Fruit fly (Drosophila melanogaster) whole organism, embryonic: Measurements from ENCODE around the gene Atx-1.
A peak's percentile ranks its signal among the peaks of the same experiment; 100 is the strongest.

ENCODE experiments used
- Awh ChIP-seq: fragments of 200-800 bp; sonication (Bioruptor generic); IDR thresholded peaks from 2 replicates; pipeline ENCODE4, ENCODE4 v1.3.6; 2022; ENCODE audit warnings: missing biosample characterization, missing genetic modification characterization
- C15 ChIP-seq: fragments of 200-800 bp; sonication (Bioruptor generic); IDR thresholded peaks from 3 replicates; pipeline ENCODE4 v1.3.6; 2022; ENCODE audit warnings: missing biosample characterization, missing genetic modification characterization
- CG1024 ChIP-seq: fragments of 200-800 bp; sonication (Bioruptor generic); IDR thresholded peaks from 2 replicates; pipeline ENCODE4 v1.3.6; 2022; ENCODE audit warnings: missing biosample characterization, missing genetic modification characterization
- CG10654 ChIP-seq: fragments of 200-800 bp; sonication (Bioruptor generic); optimal IDR thresholded peaks from 2 replicates; lab custom pipeline; 2016; ENCODE audit warnings: missing biosample characterization, missing genetic modification characterization
- CG12236 ChIP-seq: fragments of 200-800 bp; sonication (Bioruptor generic); optimal IDR thresholded peaks from 2 replicates; lab custom pipeline; 2016; ENCODE audit warnings: missing biosample characterization, missing genetic modification characterization
- CG12299 ChIP-seq: fragments of 200-800 bp; sonication (Bioruptor generic); optimal IDR thresholded peaks from 2 replicates; lab custom pipeline; 2018; ENCODE audit warnings: missing biosample characterization, mild to moderate bottlenecking, missing genetic modification characterization
- CG12659 ChIP-seq: fragments of 200-800 bp; sonication (Bioruptor generic); optimal IDR thresholded peaks from 3 replicates; lab custom pipeline; 2017; ENCODE audit warnings: mild to moderate bottlenecking, missing biosample characterization, missing genetic modification reagents, missing genetic modification characterization
- CG13775 ChIP-seq: fragments of 200-800 bp; sonication (Bioruptor generic); optimal IDR thresholded peaks from 3 replicates; lab custom pipeline; 2017; ENCODE audit warnings: missing biosample characterization, mild to moderate bottlenecking, missing genetic modification characterization
- CG15073 ChIP-seq: fragments of 200-800 bp; sonication (Bioruptor generic); optimal IDR thresholded peaks from 2 replicates; lab custom pipeline; 2016; ENCODE audit warnings: missing biosample characterization, missing genetic modification characterization
- CG15269 ChIP-seq: fragments of 200-800 bp; sonication (Bioruptor generic); optimal IDR thresholded peaks from 2 replicates; lab custom pipeline; 2018; ENCODE audit warnings: missing biosample characterization, mild to moderate bottlenecking, missing genetic modification characterization, moderate library complexity
- CG16779 ChIP-seq: fragments of 200-800 bp; sonication (Bioruptor generic); IDR thresholded peaks from 2 replicates; pipeline ENCODE4 v1.3.6; 2022; ENCODE audit warnings: missing biosample characterization, missing genetic modification characterization
- CG17802 ChIP-seq: fragments of 200-800 bp; sonication (Bioruptor generic); optimal IDR thresholded peaks from 2 replicates; lab custom pipeline; 2018; ENCODE audit warnings: missing biosample characterization, mild to moderate bottlenecking, missing genetic modification characterization, moderate library complexity
- CG17829 ChIP-seq: fragments of 200-800 bp; optimal IDR thresholded peaks from 2 replicates; lab custom pipeline; 2019; ENCODE audit warnings: missing biosample characterization, mild to moderate bottlenecking, missing genetic modification characterization, moderate library complexity
- CG18262 ChIP-seq: fragments of 200-800 bp; optimal IDR thresholded peaks from 3 replicates; lab custom pipeline; 2019; ENCODE audit warnings: missing biosample characterization, mild to moderate bottlenecking, missing genetic modification characterization, moderate library complexity
- CG3847 ChIP-seq: fragments of 200-800 bp; sonication (Bioruptor generic); IDR thresholded peaks from 2 replicates; pipeline ENCODE4 v1.3.6; 2022; ENCODE audit warnings: missing biosample characterization, missing genetic modification characterization
- CG42726 ChIP-seq: fragments of 200-800 bp; sonication (Bioruptor generic); IDR thresholded peaks from 2 replicates; pipeline ENCODE4 v1.3.6; 2022; ENCODE audit warnings: missing biosample characterization, missing genetic modification characterization; ENCODE audit not compliant: partially characterized antibody
- CG6765 ChIP-seq: fragments of 200-800 bp; sonication (Bioruptor generic); optimal IDR thresholded peaks from 3 replicates; lab custom pipeline; 2017; ENCODE audit warnings: missing biosample characterization, mild to moderate bottlenecking, missing genetic modification characterization
- CG6791 ChIP-seq: fragments of 200-800 bp; sonication (Bioruptor generic); IDR thresholded peaks from 3 replicates; pipeline ENCODE4 v1.3.6; 2022; ENCODE audit warnings: missing biosample characterization, missing genetic modification characterization; ENCODE audit not compliant: partially characterized antibody
- CG7271 ChIP-seq: fragments of 200-800 bp; sonication (Bioruptor generic); optimal IDR thresholded peaks from 2 replicates; lab custom pipeline; 2018; ENCODE audit warnings: missing biosample characterization, mild to moderate bottlenecking, missing genetic modification characterization, moderate library complexity
- CG7928 ChIP-seq: fragments of 200-800 bp; sonication (Bioruptor generic); optimal IDR thresholded peaks from 2 replicates; lab custom pipeline; 2017; ENCODE audit warnings: missing biosample characterization, mild to moderate bottlenecking, missing genetic modification characterization
- CG8281 ChIP-seq: fragments of 200-800 bp; sonication (Bioruptor generic); optimal IDR thresholded peaks from 2 replicates; lab custom pipeline; 2018; ENCODE audit warnings: missing biosample characterization, mild to moderate bottlenecking, missing genetic modification characterization, moderate library complexity
- CG8359 ChIP-seq: fragments of 200-800 bp; sonication (Bioruptor generic); optimal IDR thresholded peaks from 2 replicates; lab custom pipeline; 2017; ENCODE audit warnings: missing biosample characterization, mild to moderate bottlenecking, missing genetic modification characterization, borderline replicate concordance
- CG9437 ChIP-seq: fragments of 200-800 bp; sonication (Bioruptor generic); optimal IDR thresholded peaks from 2 replicates; lab custom pipeline; 2018; ENCODE audit warnings: missing biosample characterization, mild to moderate bottlenecking, missing genetic modification characterization
- CHES-1-like ChIP-seq: fragments of 200-800 bp; sonication (Bioruptor generic); optimal IDR thresholded peaks from 2 replicates; lab custom pipeline; 2016; ENCODE audit warnings: missing biosample characterization, missing genetic modification characterization
- CkIIα-i1 ChIP-seq: fragments of 200-800 bp; sonication (Bioruptor generic); IDR thresholded peaks from 2 replicates; pipeline ENCODE4 v1.3.6; 2022; ENCODE audit warnings: missing biosample characterization, missing genetic modification characterization
- Dad ChIP-seq: fragments of 200-800 bp; sonication (Bioruptor generic); optimal IDR thresholded peaks from 3 replicates; lab custom pipeline; 2016; ENCODE audit warnings: missing biosample characterization, missing genetic modification characterization
- Ets65A ChIP-seq: fragments of 200-800 bp; sonication (Bioruptor generic); peaks from one replicate; lab custom pipeline; 2016; ENCODE audit warnings: missing biosample characterization, missing genetic modification characterization
- Fer2 ChIP-seq: fragments of 200-800 bp; sonication (Bioruptor generic); optimal IDR thresholded peaks from 2 replicates; lab custom pipeline; 2018; ENCODE audit warnings: missing biosample characterization, mild to moderate bottlenecking, missing genetic modification characterization, moderate library complexity
- Gug ChIP-seq: fragments of 200-800 bp; sonication (Bioruptor generic); IDR thresholded peaks from 4 replicates; pipeline ENCODE4 v1.3.6; 2022; ENCODE audit warnings: missing biosample characterization, missing genetic modification characterization
- Hmx ChIP-seq: fragments of 200-800 bp; sonication (Bioruptor generic); optimal IDR thresholded peaks from 2 replicates; lab custom pipeline; 2016; ENCODE audit warnings: missing biosample characterization, missing genetic modification characterization
- Hsf ChIP-seq: fragments of 200-800 bp; sonication (Bioruptor generic); optimal IDR thresholded peaks from 3 replicates; lab custom pipeline; 2016; ENCODE audit warnings: missing biosample characterization, missing genetic modification characterization
- Jarid2 ChIP-seq: fragments of 200-800 bp; sonication (Bioruptor generic); optimal IDR thresholded peaks from 3 replicates; lab custom pipeline; 2017; ENCODE audit warnings: mild to moderate bottlenecking, missing biosample characterization, missing genetic modification reagents, missing genetic modification characterization
- Mes4 ChIP-seq: fragments of 200-800 bp; sonication (Bioruptor generic); optimal IDR thresholded peaks from 2 replicates; lab custom pipeline; 2016; ENCODE audit warnings: missing biosample characterization, missing genetic modification characterization
- PHDP ChIP-seq: fragments of 200-800 bp; sonication (Bioruptor generic); optimal IDR thresholded peaks from 3 replicates; lab custom pipeline; 2018; ENCODE audit warnings: missing biosample characterization, mild to moderate bottlenecking, missing genetic modification characterization, moderate library complexity
- Poxn ChIP-seq: fragments of 200-800 bp; sonication (Bioruptor generic); IDR thresholded peaks from 2 replicates; pipeline ENCODE4 v1.3.6; 2022; ENCODE audit warnings: missing biosample characterization, missing genetic modification characterization
- Rx ChIP-seq: fragments of 200-800 bp; sonication (Bioruptor generic); IDR thresholded peaks from 2 replicates; pipeline ENCODE4 v1.3.6; 2022; ENCODE audit warnings: missing biosample characterization, missing genetic modification characterization
- bcd ChIP-seq: fragments of 200-800 bp; sonication (Bioruptor generic); optimal IDR thresholded peaks from 2 replicates; lab custom pipeline; 2017; ENCODE audit warnings: missing biosample characterization, mild to moderate bottlenecking, missing genetic modification characterization
- da ChIP-seq: fragments of 200-800 bp; sonication (Bioruptor generic); optimal IDR thresholded peaks from 2 replicates; lab custom pipeline; 2016; ENCODE audit warnings: missing biosample characterization, missing genetic modification characterization
- dpn ChIP-seq, 2 experiments: fragments of 200-800 bp; sonication (Bioruptor generic); optimal IDR thresholded peaks; 3 replicates each; lab custom pipeline; 2016; ENCODE audit warnings: missing biosample characterization in 2 of 2, missing genetic modification characterization in 2 of 2
- fu2 ChIP-seq: fragments of 200-800 bp; sonication (Bioruptor generic); optimal IDR thresholded peaks from 2 replicates; lab custom pipeline; 2016; ENCODE audit warnings: missing biosample characterization, missing genetic modification characterization
- h ChIP-seq: fragments of >200 bp; optimal IDR thresholded peaks from 2 replicates; lab custom pipeline; 2017
- her ChIP-seq: fragments of 200-800 bp; sonication (Bioruptor generic); optimal IDR thresholded peaks from 2 replicates; lab custom pipeline; 2016; ENCODE audit warnings: missing biosample characterization, missing genetic modification characterization
- onecut ChIP-seq: fragments of 200-800 bp; sonication (Bioruptor generic); IDR thresholded peaks from 2 replicates; pipeline ENCODE4 v1.3.6; 2022; ENCODE audit warnings: missing biosample characterization, missing genetic modification characterization
- pan ChIP-seq, 4 experiments: fragments of >200 bp in 3 of 4; fragments of 200-800 bp in 1 of 4; sonication (Bioruptor generic) in 1 of 4; optimal IDR thresholded peaks in 3 of 4; IDR thresholded peaks in 1 of 4; 2 replicates each; pipeline versions ENCODE4 v1.3.6 to Lab custom; 2017 to 2022; ENCODE audit warnings: missing biosample characterization in 2 of 4, missing genetic modification characterization in 2 of 4, mixed read lengths in 1 of 4
- sens-2 ChIP-seq: fragments of 200-800 bp; sonication (Bioruptor generic); IDR thresholded peaks from 2 replicates; pipeline ENCODE4 v1.3.6; 2022; ENCODE audit warnings: missing biosample characterization, missing genetic modification characterization
- sima ChIP-seq: fragments of 200-800 bp; sonication (Bioruptor generic); optimal IDR thresholded peaks from 2 replicates; lab custom pipeline; 2016; ENCODE audit warnings: missing biosample characterization, missing genetic modification characterization
- slbo ChIP-seq: fragments of 200-800 bp; sonication (Bioruptor generic); IDR thresholded peaks from 2 replicates; pipeline ENCODE4 v1.3.6; 2022; ENCODE audit warnings: missing biosample characterization, missing genetic modification characterization
- sob ChIP-seq: fragments of 200-800 bp; sonication (Bioruptor generic); IDR thresholded peaks from 2 replicates; pipeline ENCODE4 v1.3.6; 2022; ENCODE audit warnings: missing biosample characterization, missing genetic modification characterization
- stc ChIP-seq: fragments of 200-800 bp; sonication (Bioruptor generic); IDR thresholded peaks from 2 replicates; pipeline ENCODE4 v1.3.6; 2022; ENCODE audit warnings: missing biosample characterization, missing genetic modification characterization
- tx ChIP-seq: fragments of 200-800 bp; sonication (Bioruptor generic); optimal IDR thresholded peaks from 2 replicates; lab custom pipeline; 2016; ENCODE audit warnings: missing biosample characterization, missing genetic modification characterization
- zf30C ChIP-seq: fragments of 200-800 bp; sonication (Bioruptor generic); optimal IDR thresholded peaks from 3 replicates; lab custom pipeline; 2018; ENCODE audit warnings: missing biosample characterization, mild to moderate bottlenecking, missing genetic modification characterization

Atx-1 gene

DNA sequence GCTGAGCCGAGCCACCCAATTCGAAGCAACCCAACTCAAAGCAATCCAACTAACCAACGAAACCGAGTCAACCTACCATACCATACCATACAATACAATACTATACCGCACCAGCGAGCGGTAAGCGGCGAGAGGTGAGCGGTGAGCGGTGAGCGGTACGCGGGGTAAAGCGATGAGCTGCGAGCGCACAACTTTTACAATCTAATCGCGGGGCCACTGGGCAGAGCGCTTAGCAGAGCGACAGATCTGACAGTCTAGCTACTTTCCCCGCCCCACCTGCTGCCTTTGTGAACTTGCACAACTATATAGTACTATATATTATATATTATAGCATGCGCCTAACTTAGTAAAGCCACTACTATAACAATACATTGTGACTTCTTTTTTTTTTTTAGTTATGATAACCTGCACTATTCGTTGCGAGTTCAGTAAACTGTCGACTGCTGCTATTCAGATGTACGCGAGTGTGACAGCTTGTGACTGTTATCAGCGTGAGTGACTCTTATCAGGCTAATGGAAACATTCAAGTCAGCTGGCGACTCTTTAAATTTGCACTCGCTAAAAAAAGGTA, 22.2 kb upstream of the Atx-1 start (continued):
- TF ChIP-seq CG13775 (GFP tag; lab: Kevin White, UChicago) (peak; percentile 17), CG9437 (GFP tag; lab: Kevin White, UChicago) (no peak), CG1024 (GFP tag; lab: Robert Waterston, UW) (no peak), CG12299 (tag; lab: Kevin White, UChicago) (no peak), Jarid2 (no peak), CG42726 (GFP tag; lab: Robert Waterston, UW) (no peak), CG3847 (GFP tag; lab: Robert Waterston, UW) (0 out of 2 replicates have a peak, but pooled peaks have one; percentile 16), sens-2 (GFP tag; lab: Robert Waterston, UW) (no peak), CHES-1-like (GFP tag; lab: Kevin White, UChicago) (no peak), da (GFP tag; lab: Kevin White, UChicago) (no peak), CG12236 (GFP tag; lab: Kevin White, UChicago) (no peak), Awh (peak; percentile 49; the same call in 1 of the 2 replicates), Mes4 (GFP tag; lab: Kevin White, UChicago) (no peak), CG17829 (tag; lab: Kevin White, UChicago) (no peak), Poxn (GFP tag; lab: Robert Waterston, UW) (no peak), Rx (GFP tag; lab: Robert Waterston, UW) (peak; percentile 46; the same call in 1 of the 2 replicates), zf30C (GFP tag; lab: Kevin White, UChicago) (no peak), Fer2 (tag; lab: Kevin White, UChicago) (no peak), CG6765 (GFP tag; lab: Kevin White, UChicago) (no peak), Hmx (no peak), fu2 (GFP tag; lab: Kevin White, UChicago) (no peak), CG8281 (tag; lab: Kevin White, UChicago) (no peak), CG8359 (no peak), CG15269 (peak; percentile 25), CG7928 (GFP tag; lab: Kevin White, UChicago) (peak; percentile 23), CG7271 (tag; lab: Kevin White, UChicago) (no peak), CG6791 (GFP tag; lab: Robert Waterston, UW) (no peak), dpn (GFP tag; optimal IDR thresholded peaks at IDR 0.05; lab: Kevin White, UChicago) (peak in 1 of 2 experiments; percentile 6), Dad (GFP tag; lab: Kevin White, UChicago) (no peak), CG17802 (tag; lab: Kevin White, UChicago) (no peak), sima (GFP tag; lab: Kevin White, UChicago) (no peak), tx (GFP tag; lab: Kevin White, UChicago) (no peak), CkIIα-i1 (GFP tag; lab: Robert Waterston, UW) (no peak), Hsf (GFP tag; lab: Kevin White, UChicago) (no peak), CG10654 (GFP tag; lab: Kevin White, UChicago) (no peak), slbo (GFP tag; lab: Robert Waterston, UW) (peak; percentile 32; the same call in 1 of the 2 replicates), CG12659 (peak; percentile 56), bcd (peak; percentile 47), pan (optimal IDR thresholded peaks at IDR 0.05; lab: Kevin White, UChicago) (no peak), pan (GFP tag; optimal IDR thresholded peaks at IDR 0.05 in 1 of 2, IDR thresholded peaks at IDR 0.05 in 1 of 2) (peak in 1 of 2 experiments; percentile 30), stc (GFP tag; lab: Robert Waterston, UW) (peak; percentile 35), h (lab: Kevin White, UChicago) (no peak), C15 (no peak), onecut (no peak), PHDP (peak; percentile 53), CG15073 (no peak), CG18262 (tag; lab: Kevin White, UChicago) (peak; percentile 35), Ets65A (GFP tag; lab: Kevin White, UChicago) (peak; percentile 45), CG16779 (GFP tag; lab: Robert Waterston, UW) (no peak), sob (GFP tag; lab: Robert Waterston, UW) (no peak; the same call in 1 of the 2 replicates), her (GFP tag; lab: Kevin White, UChicago) (no peak), Gug (GFP tag; lab: Robert Waterston, UW) (no peak)
